Worm (Caenorhabditis elegans) whole organism, L2 larva: ENCODE measurements around the gene ZK617.26.

Source experiments
- R02D3.7 ChIP-seq: fragments of 150-350 bp; optimal IDR thresholded peaks from 2 replicates; lab custom pipeline; 2014; ENCODE audit warnings: missing biosample characterization, missing genetic modification characterization
- snpc-4 ChIP-seq: fragments of 150-350 bp; optimal IDR thresholded peaks from 2 replicates; lab custom pipeline; 2014; ENCODE audit warnings: missing biosample characterization, missing genetic modification characterization

- no peak for TF ChIP-seq R02D3.7 (tag; lab: Kevin White, UChicago)
- no peak for TF ChIP-seq snpc-4 (tag; lab: Kevin White, UChicago)
Observed at ce11 chrIV:12040431-12040830, 29.7 kb upstream of the ZK617.26 start.
